Fruit fly (Drosophila melanogaster) whole organism, prepupa: ENCODE results near the gene Mink.
A peak's percentile ranks its signal among the peaks of the same experiment; 100 is the strongest.

Experiments
- Blimp-1 ChIP-seq: fragments of 200-800 bp; sonication (Bioruptor generic); optimal IDR thresholded peaks from 3 replicates; lab custom pipeline; 2017; ENCODE audit warnings: missing biosample characterization, missing genetic modification characterization, mild to moderate bottlenecking, moderate library complexity, missing genetic modification reagents
- CG10669 ChIP-seq: fragments of 200-800 bp; sonication (Bioruptor generic); optimal IDR thresholded peaks from 3 replicates; lab custom pipeline; 2018; ENCODE audit warnings: missing biosample characterization, mild to moderate bottlenecking, missing genetic modification characterization, moderate library complexity
- CG11294 ChIP-seq: fragments of 200-800 bp; sonication (Bioruptor generic); IDR thresholded peaks from 2 replicates; pipeline ENCODE4 v1.3.6; 2022; ENCODE audit warnings: missing biosample characterization, missing genetic modification characterization
- CG15336 ChIP-seq: fragments of 200-800 bp; sonication (Bioruptor generic); IDR thresholded peaks from 2 replicates; pipeline ENCODE4 v1.3.6; 2022; ENCODE audit warnings: missing biosample characterization, missing genetic modification characterization
- CG3032 ChIP-seq: fragments of 200-800 bp; optimal IDR thresholded peaks from 2 replicates; lab custom pipeline; 2019; ENCODE audit warnings: missing biosample characterization, mild to moderate bottlenecking, missing genetic modification characterization, moderate library complexity
- CG32006 ChIP-seq: fragments of 200-800 bp; sonication (Bioruptor generic); optimal IDR thresholded peaks from 3 replicates; lab custom pipeline; 2017; ENCODE audit warnings: missing biosample characterization, mild to moderate bottlenecking, missing genetic modification characterization
- CG3919 ChIP-seq: fragments of 200-800 bp; sonication (Bioruptor generic); optimal IDR thresholded peaks from 3 replicates; lab custom pipeline; 2016; ENCODE audit warnings: missing biosample characterization, missing genetic modification characterization
- CG4318 ChIP-seq: fragments of 200-800 bp; sonication (Bioruptor generic); optimal IDR thresholded peaks from 3 replicates; lab custom pipeline; 2017; ENCODE audit warnings: missing biosample characterization, mild to moderate bottlenecking, missing genetic modification characterization
- CG6276 ChIP-seq: fragments of 200-800 bp; sonication (Bioruptor generic); optimal IDR thresholded peaks from 2 replicates; lab custom pipeline; 2017; ENCODE audit warnings: missing biosample characterization, mild to moderate bottlenecking, missing genetic modification characterization
- CG6808 ChIP-seq: fragments of 200-800 bp; sonication (Bioruptor generic); optimal IDR thresholded peaks from 3 replicates; lab custom pipeline; 2017; ENCODE audit warnings: missing biosample characterization, missing genetic modification characterization, mild to moderate bottlenecking, moderate library complexity, missing genetic modification reagents
- CG7368 ChIP-seq: fragments of 200-800 bp; sonication (Bioruptor generic); optimal IDR thresholded peaks from 3 replicates; lab custom pipeline; 2016; ENCODE audit warnings: missing biosample characterization, missing genetic modification characterization
- CG8119 ChIP-seq: fragments of 200-800 bp; sonication (Bioruptor generic); IDR thresholded peaks from 3 replicates; pipeline ENCODE4 v1.3.6; 2022; ENCODE audit warnings: missing biosample characterization, missing genetic modification characterization
- CG8319 ChIP-seq: fragments of 200-800 bp; sonication (Bioruptor generic); optimal IDR thresholded peaks from 3 replicates; lab custom pipeline; 2016; ENCODE audit warnings: missing biosample characterization, missing genetic modification characterization
- CG8632 ChIP-seq: fragments of 200-800 bp; sonication (Bioruptor generic); optimal IDR thresholded peaks from 3 replicates; lab custom pipeline; 2016; ENCODE audit warnings: missing biosample characterization, missing genetic modification characterization
- CG9139 ChIP-seq: fragments of 200-800 bp; sonication (Bioruptor generic); optimal IDR thresholded peaks from 3 replicates; lab custom pipeline; 2017; ENCODE audit warnings: missing biosample characterization, mild to moderate bottlenecking, missing genetic modification characterization
- Eip75B ChIP-seq: fragments of 200-800 bp; sonication (Bioruptor generic); optimal IDR thresholded peaks from 3 replicates; lab custom pipeline; 2016; ENCODE audit warnings: missing biosample characterization, missing genetic modification characterization
- Eip78C ChIP-seq: fragments of 200-800 bp; sonication (Bioruptor generic); peaks from one replicate; lab custom pipeline; 2016; ENCODE audit warnings: missing biosample characterization, missing genetic modification characterization
- Ets21C ChIP-seq: fragments of 200-800 bp; sonication (Bioruptor generic); optimal IDR thresholded peaks from 3 replicates; lab custom pipeline; 2016; ENCODE audit warnings: missing biosample characterization, missing genetic modification characterization
- Ets96B ChIP-seq: fragments of 200-800 bp; optimal IDR thresholded peaks from 2 replicates; lab custom pipeline; 2019; ENCODE audit warnings: missing biosample characterization, mild to moderate bottlenecking, missing genetic modification characterization, moderate library complexity
- Gug ChIP-seq: fragments of 200-800 bp; sonication (Bioruptor generic); IDR thresholded peaks from 2 replicates; pipeline ENCODE4 v1.3.6; 2022; ENCODE audit warnings: missing biosample characterization, missing genetic modification characterization
- Hr38 ChIP-seq: sonication (Bioruptor generic); optimal IDR thresholded peaks from 2 replicates; lab custom pipeline; 2016; ENCODE audit warnings: missing biosample characterization, missing genetic modification characterization
- Hr4 ChIP-seq: fragments of 200-800 bp; sonication (Bioruptor generic); optimal IDR thresholded peaks from 3 replicates; lab custom pipeline; 2016; ENCODE audit warnings: missing biosample characterization, missing genetic modification characterization
- Met ChIP-seq: fragments of 200-800 bp; sonication (Bioruptor generic); optimal IDR thresholded peaks from 3 replicates; lab custom pipeline; 2016; ENCODE audit warnings: missing biosample characterization, missing genetic modification characterization
- OdsH ChIP-seq: fragments of 200-800 bp; sonication (Bioruptor generic); optimal IDR thresholded peaks from 3 replicates; lab custom pipeline; 2016; ENCODE audit warnings: missing biosample characterization, missing genetic modification characterization
- Sox102F ChIP-seq: fragments of 200-800 bp; sonication (Bioruptor generic); optimal IDR thresholded peaks from 2 replicates; lab custom pipeline; 2016; ENCODE audit warnings: missing biosample characterization, mild to moderate bottlenecking, missing genetic modification characterization
- Sox14 ChIP-seq: fragments of 200-800 bp; sonication (Bioruptor generic); optimal IDR thresholded peaks from 3 replicates; lab custom pipeline; 2016; ENCODE audit warnings: missing biosample characterization, missing genetic modification characterization
- achi ChIP-seq: fragments of 200-800 bp; sonication (Bioruptor generic); optimal IDR thresholded peaks from 3 replicates; lab custom pipeline; 2016; ENCODE audit warnings: missing biosample characterization, missing genetic modification characterization
- cyc ChIP-seq: fragments of 200-800 bp; sonication (Bioruptor generic); optimal IDR thresholded peaks from 3 replicates; lab custom pipeline; 2016; ENCODE audit warnings: missing biosample characterization, missing genetic modification characterization
- dac ChIP-seq: fragments of 200-800 bp; sonication (Bioruptor generic); optimal IDR thresholded peaks from 2 replicates; lab custom pipeline; 2017; ENCODE audit warnings: missing biosample characterization, mild to moderate bottlenecking, missing genetic modification characterization
- dsx ChIP-seq: fragments of 200-800 bp; optimal IDR thresholded peaks from 3 replicates; lab custom pipeline; 2019; ENCODE audit warnings: missing biosample characterization, mild to moderate bottlenecking, missing genetic modification characterization, moderate library complexity; ENCODE audit not compliant: poor library complexity, severe bottlenecking
- eg ChIP-seq: fragments of 200-800 bp; sonication (Bioruptor generic); IDR thresholded peaks from 3 replicates; pipeline ENCODE4 v1.3.6; 2022; ENCODE audit warnings: missing biosample characterization, missing genetic modification characterization
- esn ChIP-seq: fragments of 200-800 bp; sonication (Bioruptor generic); optimal IDR thresholded peaks from 2 replicates; lab custom pipeline; 2016; ENCODE audit warnings: missing biosample characterization, mild to moderate bottlenecking, missing genetic modification characterization, moderate library complexity
- fd85E ChIP-seq: fragments of 200-800 bp; sonication (Bioruptor generic); optimal IDR thresholded peaks from 3 replicates; lab custom pipeline; 2016; ENCODE audit warnings: missing biosample characterization, missing genetic modification characterization
- lz ChIP-seq: fragments of 200-800 bp; sonication (Bioruptor generic); optimal IDR thresholded peaks from 3 replicates; lab custom pipeline; 2016; ENCODE audit warnings: missing biosample characterization, missing genetic modification characterization
- pdm3 ChIP-seq: fragments of 200-800 bp; sonication (Bioruptor generic); optimal IDR thresholded peaks from 3 replicates; lab custom pipeline; 2016; ENCODE audit warnings: missing biosample characterization, missing genetic modification characterization
- spab ChIP-seq: fragments of 200-800 bp; sonication (Bioruptor generic); optimal IDR thresholded peaks from 2 replicates; lab custom pipeline; 2017; ENCODE audit warnings: missing biosample characterization, mild to moderate bottlenecking, missing genetic modification characterization, missing genetic modification reagents
- ss ChIP-seq, 2 experiments: fragments of 200-800 bp; sonication (Bioruptor generic); optimal IDR thresholded peaks; 2 replicates in 1 of 2; 3 replicates in 1 of 2; lab custom pipeline; 2017 to 2018; ENCODE audit warnings: mild to moderate bottlenecking in 2 of 2, missing biosample characterization in 2 of 2, missing genetic modification characterization in 2 of 2, moderate library complexity in 1 of 2
- svp ChIP-seq: fragments of 200-800 bp; sonication (Bioruptor generic); peaks from one replicate; lab custom pipeline; 2016; ENCODE audit warnings: missing biosample characterization, missing genetic modification characterization
- vri ChIP-seq: fragments of 200-800 bp; sonication (Bioruptor generic); optimal IDR thresholded peaks from 3 replicates; lab custom pipeline; 2016; ENCODE audit warnings: missing biosample characterization, mild to moderate bottlenecking, missing genetic modification characterization

Mink gene

dm6 chr3R:24905959-24906634 is 16.2 kb upstream of the Mink start, which contains the start of gene CG13643 (continued):
- TF ChIP-seq Eip75B (GFP tag; lab: Kevin White, UChicago) (no peak), CG8632 (GFP tag; lab: Kevin White, UChicago) (peak; percentile 66), dac (GFP tag; lab: Kevin White, UChicago) (peak; percentile 18), eg (GFP tag; lab: Robert Waterston, UW) (peak; percentile 31; the same call in 1 of the 3 replicates), CG15336 (GFP tag; lab: Robert Waterston, UW) (peak; percentile 82), fd85E (no peak), CG9139 (GFP tag; lab: Kevin White, UChicago) (no peak), CG4318 (GFP tag; lab: Kevin White, UChicago) (peak; percentile 64), achi (peak; percentile 74)
- TF ChIP-seq, all 60 proteins: peak for 34

- peak; percentile 46 for TF ChIP-seq CG6276 (GFP tag; lab: Kevin White, UChicago)
- peak; percentile 55 for TF ChIP-seq CG15336 (GFP tag; lab: Robert Waterston, UW)
- no peak for TF ChIP-seq Sox102F (GFP tag; lab: Kevin White, UChicago)
- peak; percentile 52 for TF ChIP-seq CG8119 (GFP tag; lab: Robert Waterston, UW)
- no peak for TF ChIP-seq Met
- TF ChIP-seq vri (GFP tag; lab: Kevin White, UChicago): no peak
- no peak for TF ChIP-seq CG7368 (GFP tag; lab: Kevin White, UChicago)
- peak; percentile 17 for TF ChIP-seq CG32006 (GFP tag; lab: Kevin White, UChicago)
- no peak for TF ChIP-seq CG6808 (GFP tag; lab: Kevin White, UChicago)
- TF ChIP-seq Eip78C: peak; percentile 55
- peak; percentile 61; the same call in 2 of the 3 replicates for TF ChIP-seq eg (GFP tag; lab: Robert Waterston, UW)
- no peak for TF ChIP-seq CG3919 (GFP tag; lab: Kevin White, UChicago)
- peak; percentile 19 for TF ChIP-seq Hr4 (GFP tag; lab: Kevin White, UChicago)
These were observed 15.6 kb upstream of the Mink start for dm6 chr3R:24906648-24907047.

- peak; percentile 14 for TF ChIP-seq svp
- TF ChIP-seq dsx (GFP tag; lab: Kevin White, UChicago): no peak
- no peak for TF ChIP-seq Met
- peak; percentile 15; the same call in 1 of the 2 replicates for TF ChIP-seq CG11294
- peak; percentile 66 for TF ChIP-seq Hr4 (GFP tag; lab: Kevin White, UChicago)
- TF ChIP-seq CG7368 (GFP tag; lab: Kevin White, UChicago): no peak
- TF ChIP-seq eg (GFP tag; lab: Robert Waterston, UW): peak; percentile 68
- peak; percentile 58 for TF ChIP-seq CG32006 (GFP tag; lab: Kevin White, UChicago)
- TF ChIP-seq CG4318 (GFP tag; lab: Kevin White, UChicago): peak; percentile 20
- peak; percentile 1 for TF ChIP-seq OdsH (GFP tag; lab: Kevin White, UChicago)
- TF ChIP-seq ss (GFP tag; optimal IDR thresholded peaks at IDR 0.05; lab: Kevin White, UChicago): no peak
- peak; percentile 11 for TF ChIP-seq pdm3 (GFP tag; lab: Kevin White, UChicago)
- no peak for TF ChIP-seq Blimp-1
- TF ChIP-seq CG15336 (GFP tag; lab: Robert Waterston, UW): peak; percentile 77
- no peak for TF ChIP-seq dac (GFP tag; lab: Kevin White, UChicago)
- TF ChIP-seq CG8119 (GFP tag; lab: Robert Waterston, UW): peak; percentile 70
- TF ChIP-seq CG6276 (GFP tag; lab: Kevin White, UChicago): peak; percentile 60
- peak; percentile 34; the same call in 1 of the 2 replicates for TF ChIP-seq Gug (GFP tag; lab: Robert Waterston, UW)
- TF ChIP-seq Eip78C: peak; percentile 51
- TF ChIP-seq, all 60 proteins: peak for 13
These were observed 14.2 kb upstream of the Mink start for dm6 chr3R:24908034-24908433.

- TF ChIP-seq vri (GFP tag; lab: Kevin White, UChicago): no peak
- no peak for TF ChIP-seq Ets96B (tag; lab: Kevin White, UChicago)
- TF ChIP-seq Ets21C (GFP tag; lab: Kevin White, UChicago): no peak
- no peak for TF ChIP-seq CG8319
- no peak for TF ChIP-seq CG6808 (GFP tag; lab: Kevin White, UChicago)
- no peak for TF ChIP-seq dsx (GFP tag; lab: Kevin White, UChicago)
- TF ChIP-seq CG3032 (tag; lab: Kevin White, UChicago): no peak
- no peak for TF ChIP-seq svp
- TF ChIP-seq cyc: no peak
- TF ChIP-seq CG3919 (GFP tag; lab: Kevin White, UChicago): peak; percentile 56
- peak; percentile 4 for TF ChIP-seq CG7368 (GFP tag; lab: Kevin White, UChicago)
- TF ChIP-seq CG15336 (GFP tag; lab: Robert Waterston, UW): peak; percentile 84
- no peak for TF ChIP-seq esn
- TF ChIP-seq Hr38 (GFP tag; lab: Kevin White, UChicago): no peak
- TF ChIP-seq fd85E: no peak
- no peak for TF ChIP-seq spab
- no peak for TF ChIP-seq lz (GFP tag; lab: Kevin White, UChicago)
- TF ChIP-seq CG4318 (GFP tag; lab: Kevin White, UChicago): peak; percentile 59
- TF ChIP-seq CG10669 (GFP tag; lab: Kevin White, UChicago): peak; percentile 24
- no peak for TF ChIP-seq CG9139 (GFP tag; lab: Kevin White, UChicago)
- peak; percentile 84 for TF ChIP-seq Hr4 (GFP tag; lab: Kevin White, UChicago)
- TF ChIP-seq Eip78C: peak; percentile 85
- TF ChIP-seq Sox14: no peak
- TF ChIP-seq CG32006 (GFP tag; lab: Kevin White, UChicago): peak; percentile 79
- TF ChIP-seq Sox102F (GFP tag; lab: Kevin White, UChicago): no peak
- TF ChIP-seq Gug (GFP tag; lab: Robert Waterston, UW): peak; percentile 53; the same call in 1 of the 2 replicates
- peak; percentile 56 for TF ChIP-seq dac (GFP tag; lab: Kevin White, UChicago)
- TF ChIP-seq Met: no peak
These were observed 12.2 kb upstream of the Mink start for dm6 chr3R:24910097-24910496.
